Fruit fly (Drosophila melanogaster) whole organism, embryonic: ENCODE data around the gene Ire1.

Experiments used
- CG7271 ChIP-seq: fragments of 200-800 bp; sonication (Bioruptor generic); optimal IDR thresholded peaks from 2 replicates; lab custom pipeline; 2018; ENCODE audit warnings: missing biosample characterization, mild to moderate bottlenecking, missing genetic modification characterization, moderate library complexity
- CG8924 ChIP-seq: fragments of 200-800 bp; optimal IDR thresholded peaks from 3 replicates; lab custom pipeline; 2019; ENCODE audit warnings: missing biosample characterization, mild to moderate bottlenecking, missing genetic modification characterization, moderate library complexity
- Fer2 ChIP-seq: fragments of 200-800 bp; sonication (Bioruptor generic); optimal IDR thresholded peaks from 2 replicates; lab custom pipeline; 2018; ENCODE audit warnings: missing biosample characterization, mild to moderate bottlenecking, missing genetic modification characterization, moderate library complexity
- HLHmδ ChIP-seq: fragments of 200-800 bp; sonication (Bioruptor generic); optimal IDR thresholded peaks from 2 replicates; lab custom pipeline; 2018; ENCODE audit warnings: missing biosample characterization, mild to moderate bottlenecking, missing genetic modification characterization, moderate library complexity
- bowl ChIP-seq: fragments of 200-800 bp; sonication (Bioruptor generic); IDR thresholded peaks from 2 replicates; pipeline ENCODE4 v1.3.6; 2022; ENCODE audit warnings: missing biosample characterization, missing genetic modification characterization
- fd64A ChIP-seq: fragments of 200-800 bp; sonication (Bioruptor generic); optimal IDR thresholded peaks from 3 replicates; lab custom pipeline; 2018; ENCODE audit warnings: missing biosample characterization, mild to moderate bottlenecking, missing genetic modification characterization
- gfzf ChIP-seq: fragments of 200-800 bp; sonication (Bioruptor generic); optimal IDR thresholded peaks from 2 replicates; lab custom pipeline; 2016; ENCODE audit warnings: missing biosample characterization, mild to moderate bottlenecking, missing genetic modification characterization, moderate library complexity
- lola ChIP-seq, 3 experiments: fragments of >200 bp in 2 of 3; fragments of 200-800 bp in 1 of 3; sonication (Bioruptor generic) in 1 of 3; optimal IDR thresholded peaks; 2 replicates each; lab custom pipeline; 2017 to 2019; ENCODE audit warnings: missing biosample characterization in 3 of 3, missing genetic modification characterization in 3 of 3, mild to moderate bottlenecking in 1 of 3, moderate library complexity in 1 of 3
- pan ChIP-seq, 4 experiments: fragments of >200 bp in 3 of 4; fragments of 200-800 bp in 1 of 4; sonication (Bioruptor generic) in 1 of 4; optimal IDR thresholded peaks in 3 of 4; IDR thresholded peaks in 1 of 4; 2 replicates each; pipeline versions ENCODE4 v1.3.6 to Lab custom; 2017 to 2022; ENCODE audit warnings: missing biosample characterization in 2 of 4, missing genetic modification characterization in 2 of 4, mixed read lengths in 1 of 4
- shn ChIP-seq: fragments of 200-800 bp; sonication (Bioruptor generic); optimal IDR thresholded peaks from 3 replicates; lab custom pipeline; 2016; ENCODE audit warnings: missing biosample characterization, missing genetic modification characterization

DNA sequence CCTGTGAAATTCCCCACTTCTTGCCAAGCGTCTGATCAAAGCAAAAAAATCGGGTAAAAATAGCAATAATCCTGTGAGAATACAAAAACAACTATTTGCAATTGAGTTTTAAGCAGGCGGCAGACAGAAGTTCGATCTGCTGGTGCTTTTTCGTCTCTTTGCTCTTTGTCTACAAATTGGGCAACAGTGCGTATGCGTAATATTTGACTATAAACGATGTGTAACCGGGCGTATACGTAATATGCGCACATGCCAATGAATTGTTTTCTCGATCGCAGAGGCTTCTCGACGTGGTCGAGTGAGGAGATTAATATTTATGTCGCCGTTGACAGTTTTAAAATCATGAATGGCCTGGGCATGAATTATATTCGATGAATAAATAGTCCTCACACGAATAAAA lies 34.2 kb upstream of the Ire1 start:
- TF ChIP-seq CG7271 (tag; lab: Kevin White, UChicago) (no peak), Fer2 (tag; lab: Kevin White, UChicago) (no peak), shn (GFP tag; lab: Kevin White, UChicago) (no peak), lola (GFP tag; optimal IDR thresholded peaks at IDR 0.05; lab: Kevin White, UChicago) (no peak), gfzf (GFP tag; lab: Kevin White, UChicago) (no peak), HLHmδ (GFP tag; lab: Kevin White, UChicago) (no peak), pan (optimal IDR thresholded peaks at IDR 0.05; lab: Kevin White, UChicago) (no peak), pan (GFP tag; optimal IDR thresholded peaks at IDR 0.05 in 1 of 2, IDR thresholded peaks at IDR 0.05 in 1 of 2) (no peak), CG8924 (tag; lab: Kevin White, UChicago) (no peak), bowl (GFP tag; lab: Robert Waterston, UW) (no peak), fd64A (no peak)
